Fruit fly (Drosophila melanogaster) whole organism, embryonic: Measurements from ENCODE around the gene CG14778.
A peak's percentile ranks its signal among the peaks of the same experiment; 100 is the strongest.

Source experiments
- BEAF-32 ChIP-seq: fragments of 200-800 bp; sonication (Bioruptor generic); optimal IDR thresholded peaks from 3 replicates; lab custom pipeline; 2017; ENCODE audit warnings: missing biosample characterization, missing genetic modification characterization, mild to moderate bottlenecking, moderate library complexity, missing genetic modification reagents
- CG10321 ChIP-seq: fragments of 200-800 bp; sonication (Bioruptor generic); IDR thresholded peaks from 2 replicates; pipeline ENCODE4 v1.3.6; 2022; ENCODE audit warnings: missing biosample characterization, missing genetic modification characterization
- CG11695 ChIP-seq: fragments of 200-800 bp; sonication (Bioruptor generic); IDR thresholded peaks from 3 replicates; pipeline ENCODE4 v1.3.6; 2022; ENCODE audit warnings: missing biosample characterization, missing genetic modification characterization
- CG12299 ChIP-seq: fragments of 200-800 bp; sonication (Bioruptor generic); optimal IDR thresholded peaks from 2 replicates; lab custom pipeline; 2018; ENCODE audit warnings: missing biosample characterization, mild to moderate bottlenecking, missing genetic modification characterization
- CG15073 ChIP-seq: fragments of 200-800 bp; sonication (Bioruptor generic); optimal IDR thresholded peaks from 2 replicates; lab custom pipeline; 2016; ENCODE audit warnings: missing biosample characterization, missing genetic modification characterization
- CG15479 ChIP-seq: fragments of 200-800 bp; sonication (Bioruptor generic); optimal IDR thresholded peaks from 3 replicates; lab custom pipeline; 2019; ENCODE audit warnings: missing biosample characterization, mild to moderate bottlenecking, missing genetic modification characterization, moderate library complexity
- CG15696 ChIP-seq: fragments of 200-800 bp; sonication (Bioruptor generic); optimal IDR thresholded peaks from 2 replicates; lab custom pipeline; 2019; ENCODE audit warnings: missing biosample characterization, mild to moderate bottlenecking, missing genetic modification characterization, moderate library complexity
- CG17612 ChIP-seq: fragments of 200-800 bp; sonication (Bioruptor generic); IDR thresholded peaks from 2 replicates; pipeline ENCODE4 v1.3.6; 2022; ENCODE audit warnings: missing biosample characterization, missing genetic modification characterization
- CG18619 ChIP-seq: fragments of 200-800 bp; sonication (Bioruptor generic); optimal IDR thresholded peaks from 3 replicates; lab custom pipeline; 2017; ENCODE audit warnings: missing biosample characterization, mild to moderate bottlenecking, missing genetic modification characterization
- CG34376 ChIP-seq: fragments of 200-800 bp; sonication (Bioruptor generic); optimal IDR thresholded peaks from 2 replicates; lab custom pipeline; 2018; ENCODE audit warnings: missing biosample characterization, mild to moderate bottlenecking, missing genetic modification characterization
- CG5953 ChIP-seq: fragments of 200-800 bp; sonication (Bioruptor generic); IDR thresholded peaks from 2 replicates; pipeline ENCODE4 v1.3.6; 2022; ENCODE audit warnings: missing biosample characterization, missing genetic modification characterization
- CG6175 ChIP-seq: fragments of 200-800 bp; sonication (Bioruptor generic); IDR thresholded peaks from 3 replicates; pipeline ENCODE4 v1.3.6; 2022; ENCODE audit warnings: missing biosample characterization, missing genetic modification characterization
- CG7271 ChIP-seq: fragments of 200-800 bp; sonication (Bioruptor generic); optimal IDR thresholded peaks from 2 replicates; lab custom pipeline; 2018; ENCODE audit warnings: missing biosample characterization, mild to moderate bottlenecking, missing genetic modification characterization, moderate library complexity
- CG8388 ChIP-seq: fragments of 200-800 bp; sonication (Bioruptor generic); optimal IDR thresholded peaks from 2 replicates; lab custom pipeline; 2019; ENCODE audit warnings: missing biosample characterization, mild to moderate bottlenecking, missing genetic modification characterization, moderate library complexity
- CG8478 ChIP-seq: fragments of >200 bp; optimal IDR thresholded peaks from 2 replicates; lab custom pipeline; 2018
- CG9215 ChIP-seq: fragments of 200-800 bp; sonication (Bioruptor generic); IDR thresholded peaks from 2 replicates; pipeline ENCODE4 v1.3.6; 2022; ENCODE audit warnings: missing biosample characterization, missing genetic modification characterization
- Dll ChIP-seq: fragments of 200-800 bp; sonication (Bioruptor generic); IDR thresholded peaks from 4 replicates; pipeline ENCODE4 v1.3.6; 2022; ENCODE audit warnings: missing biosample characterization, missing genetic modification characterization; ENCODE audit not compliant: partially characterized antibody
- Eip74EF ChIP-seq, 2 experiments: fragments of 200-800 bp in 1 of 2; fragments of >200 bp in 1 of 2; sonication (Bioruptor generic) in 1 of 2; optimal IDR thresholded peaks; 2 replicates each; lab custom pipeline; 2017 to 2019; ENCODE audit warnings: missing biosample characterization in 2 of 2, missing genetic modification characterization in 2 of 2, mild to moderate bottlenecking in 1 of 2, moderate library complexity in 1 of 2
- Hand ChIP-seq: fragments of 200-800 bp; sonication (Bioruptor generic); optimal IDR thresholded peaks from 2 replicates; lab custom pipeline; 2017; ENCODE audit warnings: mild to moderate bottlenecking, missing biosample characterization, missing genetic modification reagents, missing genetic modification characterization
- Hr39 ChIP-seq: fragments of >200 bp; optimal IDR thresholded peaks from 2 replicates; lab custom pipeline; 2017
- MESR4 ChIP-seq: fragments of 200-800 bp; sonication (Bioruptor generic); optimal IDR thresholded peaks from 2 replicates; lab custom pipeline; 2018; ENCODE audit warnings: missing biosample characterization, mild to moderate bottlenecking, missing genetic modification characterization, moderate library complexity
- Mes4 ChIP-seq: fragments of 200-800 bp; sonication (Bioruptor generic); optimal IDR thresholded peaks from 2 replicates; lab custom pipeline; 2016; ENCODE audit warnings: missing biosample characterization, missing genetic modification characterization
- Neu2 ChIP-seq: fragments of 200-800 bp; sonication (Bioruptor generic); optimal IDR thresholded peaks from 3 replicates; lab custom pipeline; 2016; ENCODE audit warnings: missing biosample characterization, missing genetic modification characterization, borderline replicate concordance
- YL-1 ChIP-seq: fragments of 200-800 bp; sonication (Bioruptor generic); optimal IDR thresholded peaks from 3 replicates; lab custom pipeline; 2017; ENCODE audit warnings: missing biosample characterization, mild to moderate bottlenecking, missing genetic modification characterization
- abd-A ChIP-seq: fragments of 200-800 bp; sonication (Bioruptor generic); optimal IDR thresholded peaks from 3 replicates; lab custom pipeline; 2019; ENCODE audit warnings: missing biosample characterization, mild to moderate bottlenecking, missing genetic modification characterization, moderate library complexity
- ase ChIP-seq: fragments of 200-800 bp; sonication (Bioruptor generic); IDR thresholded peaks from 3 replicates; pipeline ENCODE4 v1.3.6; 2022; ENCODE audit warnings: missing biosample characterization, missing genetic modification characterization
- bsh ChIP-seq, 2 experiments: fragments of 200-800 bp; sonication (Bioruptor generic); optimal IDR thresholded peaks; 2 replicates each; lab custom pipeline; 2017 to 2018; ENCODE audit warnings: mild to moderate bottlenecking in 2 of 2, missing biosample characterization in 2 of 2, missing genetic modification characterization in 2 of 2, moderate library complexity in 1 of 2
- ci ChIP-seq: fragments of 200-800 bp; sonication (Bioruptor generic); IDR thresholded peaks from 3 replicates; pipeline ENCODE4 v1.3.6; 2022; ENCODE audit warnings: missing biosample characterization, missing genetic modification characterization
- crp ChIP-seq, 2 experiments: fragments of 200-800 bp; sonication (Bioruptor generic); optimal IDR thresholded peaks; 2 replicates in 1 of 2; 3 replicates in 1 of 2; lab custom pipeline; 2017; ENCODE audit warnings: missing biosample characterization in 2 of 2, missing genetic modification characterization in 2 of 2, mild to moderate bottlenecking in 1 of 2, moderate library complexity in 1 of 2
- cwo ChIP-seq: fragments of 200-800 bp; sonication (Bioruptor generic); optimal IDR thresholded peaks from 3 replicates; lab custom pipeline; 2017; ENCODE audit warnings: missing biosample characterization, missing genetic modification characterization, mild to moderate bottlenecking, moderate library complexity, missing genetic modification reagents
- exex ChIP-seq: fragments of 200-800 bp; sonication (Bioruptor generic); optimal IDR thresholded peaks from 4 replicates; lab custom pipeline; 2018; ENCODE audit warnings: missing biosample characterization, mild to moderate bottlenecking, missing genetic modification characterization, moderate library complexity
- gcm2 ChIP-seq: fragments of 200-800 bp; sonication (Bioruptor generic); optimal IDR thresholded peaks from 2 replicates; lab custom pipeline; 2016; ENCODE audit warnings: missing biosample characterization, missing genetic modification characterization
- gro ChIP-seq: fragments of 200-800 bp; sonication (Bioruptor generic); optimal IDR thresholded peaks from 2 replicates; lab custom pipeline; 2016; ENCODE audit warnings: missing biosample characterization, missing genetic modification characterization
- gt ChIP-seq: fragments of 200-800 bp; sonication (Bioruptor generic); IDR thresholded peaks from 2 replicates; pipeline ENCODE4 v1.3.6; 2022; ENCODE audit warnings: missing biosample characterization, missing genetic modification characterization
- ind ChIP-seq: fragments of 200-800 bp; sonication (Bioruptor generic); optimal IDR thresholded peaks from 3 replicates; lab custom pipeline; 2016; ENCODE audit warnings: missing biosample characterization, missing genetic modification characterization
- inv ChIP-seq: fragments of 200-800 bp; sonication (Bioruptor generic); IDR thresholded peaks from 2 replicates; pipeline ENCODE4 v1.3.6; 2022; ENCODE audit warnings: missing biosample characterization, missing genetic modification characterization; ENCODE audit not compliant: partially characterized antibody
- kay ChIP-seq: fragments of 200-800 bp; sonication (Bioruptor generic); optimal IDR thresholded peaks from 2 replicates; lab custom pipeline; 2016; ENCODE audit warnings: missing biosample characterization, missing genetic modification characterization
- ken ChIP-seq: fragments of 200-800 bp; sonication (Bioruptor generic); IDR thresholded peaks from 3 replicates; pipeline ENCODE4 v1.3.6; 2022; ENCODE audit warnings: missing biosample characterization, missing genetic modification characterization
- knrl ChIP-seq: fragments of 200-800 bp; sonication (Bioruptor generic); IDR thresholded peaks from 3 replicates; pipeline ENCODE4 v1.3.6; 2022; ENCODE audit warnings: missing biosample characterization, missing genetic modification characterization; ENCODE audit not compliant: partially characterized antibody
- lbe ChIP-seq: fragments of 200-800 bp; sonication (Bioruptor generic); optimal IDR thresholded peaks from 2 replicates; lab custom pipeline; 2016; ENCODE audit warnings: missing biosample characterization, mild to moderate bottlenecking, missing genetic modification characterization
- nom ChIP-seq: fragments of 200-800 bp; sonication (Bioruptor generic); optimal IDR thresholded peaks from 2 replicates; lab custom pipeline; 2017; ENCODE audit warnings: missing biosample characterization, missing genetic modification characterization, mild to moderate bottlenecking, moderate library complexity, missing genetic modification reagents
- pan ChIP-seq, 4 experiments: fragments of >200 bp in 3 of 4; fragments of 200-800 bp in 1 of 4; sonication (Bioruptor generic) in 1 of 4; optimal IDR thresholded peaks in 3 of 4; IDR thresholded peaks in 1 of 4; 2 replicates each; pipeline versions ENCODE4 v1.3.6 to Lab custom; 2017 to 2022; ENCODE audit warnings: missing biosample characterization in 2 of 4, missing genetic modification characterization in 2 of 4, mixed read lengths in 1 of 4
- rib ChIP-seq: fragments of 200-800 bp; sonication (Bioruptor generic); IDR thresholded peaks from 2 replicates; pipeline ENCODE4 v1.3.6; 2022; ENCODE audit warnings: missing biosample characterization, missing genetic modification characterization
- schlank ChIP-seq: fragments of 200-800 bp; sonication (Bioruptor generic); optimal IDR thresholded peaks from 2 replicates; lab custom pipeline; 2018; ENCODE audit warnings: missing biosample characterization, mild to moderate bottlenecking, missing genetic modification characterization
- sob ChIP-seq: fragments of 200-800 bp; sonication (Bioruptor generic); IDR thresholded peaks from 2 replicates; pipeline ENCODE4 v1.3.6; 2022; ENCODE audit warnings: missing biosample characterization, missing genetic modification characterization
- sqz ChIP-seq: fragments of 200-800 bp; sonication (Bioruptor generic); optimal IDR thresholded peaks from 3 replicates; lab custom pipeline; 2018; ENCODE audit warnings: missing biosample characterization, mild to moderate bottlenecking, missing genetic modification characterization
- sug ChIP-seq: fragments of 200-800 bp; optimal IDR thresholded peaks from 2 replicates; lab custom pipeline; 2019; ENCODE audit warnings: missing biosample characterization, mild to moderate bottlenecking, missing genetic modification characterization, moderate library complexity
- trh ChIP-seq: fragments of 200-800 bp; sonication (Bioruptor generic); optimal IDR thresholded peaks from 2 replicates; lab custom pipeline; 2016; ENCODE audit warnings: missing biosample characterization, missing genetic modification characterization
- wdn ChIP-seq: fragments of 200-800 bp; sonication (Bioruptor generic); IDR thresholded peaks from 2 replicates; pipeline ENCODE4 v1.3.6; 2022; ENCODE audit warnings: missing biosample characterization, missing genetic modification characterization

CG14778 gene

dm6 chrX:1478276-1479122 is 11.2 kb downstream of the CG14778 start, which contains the start of gene rush (continued):
- TF ChIP-seq CG15073 (GFP tag; lab: Kevin White, UChicago) (no peak), wdn (0 out of 2 replicates have a peak, but pooled peaks have one; percentile 43), BEAF-32 (GFP tag; lab: Kevin White, UChicago) (peak; percentile 53), Dll (GFP tag; lab: Robert Waterston, UW) (0 out of 4 replicates have a peak, but pooled peaks have one; percentile 35), CG7271 (no peak), Eip74EF (GFP tag; optimal IDR thresholded peaks at IDR 0.05; lab: Kevin White, UChicago) (no peak), ci (no peak; the same call in 2 of the 3 replicates), bsh (GFP tag; optimal IDR thresholded peaks at IDR 0.05; lab: Kevin White, UChicago) (peak in 1 of 2 experiments; percentile 26), sqz (GFP tag; lab: Kevin White, UChicago) (no peak), CG8388 (GFP tag; lab: Kevin White, UChicago) (no peak), Hand (GFP tag; lab: Kevin White, UChicago) (no peak), sob (GFP tag; lab: Robert Waterston, UW) (peak; percentile 46; the same call in 1 of the 2 replicates), gt (GFP tag; lab: Robert Waterston, UW) (no peak), CG15696 (tag; lab: Kevin White, UChicago) (no peak), abd-A (no peak), trh (GFP tag; lab: Kevin White, UChicago) (no peak), pan (optimal IDR thresholded peaks at IDR 0.05; lab: Kevin White, UChicago) (no peak), pan (GFP tag; optimal IDR thresholded peaks at IDR 0.05 in 1 of 2, IDR thresholded peaks at IDR 0.05 in 1 of 2) (no peak), inv (no peak), gcm2 (no peak), lbe (GFP tag; lab: Kevin White, UChicago) (no peak), CG8478 (peak; percentile 63), cwo (GFP tag; lab: Kevin White, UChicago) (no peak), CG5953 (no peak), ken (GFP tag; lab: Robert Waterston, UW) (peak; percentile 48; the same call in 1 of the 3 replicates), CG11695 (GFP tag; lab: Robert Waterston, UW) (no peak), Neu2 (GFP tag; lab: Kevin White, UChicago) (no peak)

- TF ChIP-seq crp (GFP tag; optimal IDR thresholded peaks at IDR 0.05; lab: Kevin White, UChicago) (no peak), CG17612 (GFP tag; lab: Robert Waterston, UW) (no peak), YL-1 (no peak), ase (GFP tag; lab: Robert Waterston, UW) (no peak), nom (GFP tag; lab: Kevin White, UChicago) (peak; percentile 4), CG9215 (GFP tag; lab: Robert Waterston, UW) (no peak), Hr39 (lab: Kevin White, UChicago) (no peak), CG10321 (no peak), CG12299 (tag; lab: Kevin White, UChicago) (no peak), gro (GFP tag; lab: Kevin White, UChicago) (no peak), knrl (GFP tag; lab: Robert Waterston, UW) (no peak), CG34376 (GFP tag; lab: Kevin White, UChicago) (peak; percentile 45), schlank (tag; lab: Kevin White, UChicago) (no peak), sug (tag; lab: Kevin White, UChicago) (peak; percentile 20), rib (GFP tag; lab: Robert Waterston, UW) (no peak), kay (GFP tag; lab: Kevin White, UChicago) (no peak), exex (tag; lab: Kevin White, UChicago) (no peak), MESR4 (GFP tag; lab: Kevin White, UChicago) (no peak), CG6175 (GFP tag; lab: Robert Waterston, UW) (no peak), CG15479 (GFP tag; lab: Kevin White, UChicago) (peak; percentile 87), Mes4 (GFP tag; lab: Kevin White, UChicago) (no peak), ind (GFP tag; lab: Kevin White, UChicago) (no peak), CG18619 (GFP tag; lab: Kevin White, UChicago) (no peak)
Observed at dm6 chrX:1480426-1480825, 13.1 kb downstream of the CG14778 start.
